Fruit fly (Drosophila melanogaster) whole organism, embryonic: ENCODE results near the gene fliI.

Source experiments
- CG12104 ChIP-seq: fragments of 200-800 bp; sonication (Bioruptor generic); optimal IDR thresholded peaks from 3 replicates; lab custom pipeline; 2016; ENCODE audit warnings: missing biosample characterization, missing genetic modification characterization
- CG13775 ChIP-seq: fragments of 200-800 bp; sonication (Bioruptor generic); optimal IDR thresholded peaks from 3 replicates; lab custom pipeline; 2017; ENCODE audit warnings: missing biosample characterization, mild to moderate bottlenecking, missing genetic modification characterization
- CG14860 ChIP-seq: fragments of 200-800 bp; sonication (Bioruptor generic); IDR thresholded peaks from 3 replicates; pipeline ENCODE4 v1.3.6; 2022; ENCODE audit warnings: missing biosample characterization, missing genetic modification characterization; ENCODE audit not compliant: partially characterized antibody
- CG2678 ChIP-seq: fragments of 200-800 bp; sonication (Bioruptor generic); optimal IDR thresholded peaks from 3 replicates; lab custom pipeline; 2019; ENCODE audit warnings: missing biosample characterization, mild to moderate bottlenecking, missing genetic modification characterization, moderate library complexity
- MESR4 ChIP-seq: fragments of 200-800 bp; sonication (Bioruptor generic); optimal IDR thresholded peaks from 2 replicates; lab custom pipeline; 2018; ENCODE audit warnings: missing biosample characterization, mild to moderate bottlenecking, missing genetic modification characterization, moderate library complexity
- nerfin-2 ChIP-seq: fragments of 200-800 bp; sonication (Bioruptor generic); IDR thresholded peaks from 2 replicates; pipeline ENCODE4 v1.3.6; 2022; ENCODE audit warnings: missing biosample characterization, missing genetic modification characterization; ENCODE audit not compliant: partially characterized antibody
- ranshi ChIP-seq: fragments of 200-800 bp; sonication (Bioruptor generic); IDR thresholded peaks from 2 replicates; pipeline ENCODE4 v1.3.6; 2022; ENCODE audit warnings: missing biosample characterization, missing genetic modification characterization

DNA sequence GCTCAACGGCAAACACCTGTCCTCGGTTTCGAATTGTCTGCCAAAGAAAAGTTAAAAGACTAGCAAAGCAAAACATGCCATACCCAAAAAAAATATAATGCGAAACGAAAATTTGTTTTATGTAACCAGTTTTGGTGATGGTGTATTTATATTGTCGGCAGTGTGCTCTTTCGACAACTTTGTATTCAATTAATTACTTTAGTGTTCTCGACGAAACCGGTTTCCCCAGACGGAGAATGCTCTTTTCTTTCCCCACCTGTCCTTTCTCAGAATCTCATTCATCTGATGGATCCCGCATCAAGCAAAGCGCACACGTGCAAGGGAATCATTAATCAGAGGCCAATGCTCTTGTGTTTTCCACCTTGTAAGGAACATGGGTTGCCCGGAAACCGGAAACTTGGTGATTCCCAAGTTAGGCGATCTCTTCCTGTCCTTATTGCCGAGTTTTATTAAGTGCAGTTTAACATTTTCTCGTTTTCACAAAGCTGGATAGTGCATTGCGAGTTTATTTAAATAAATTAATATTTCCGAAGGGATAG, 38.9 kb downstream of the fliI start:
- no peak for TF ChIP-seq CG14860 (GFP tag; lab: Robert Waterston, UW)
- TF ChIP-seq CG2678, result no peak
- TF ChIP-seq CG12104 (GFP tag; lab: Kevin White, UChicago), result no peak
- TF ChIP-seq nerfin-2 (GFP tag; lab: Robert Waterston, UW), result no peak
- TF ChIP-seq ranshi (GFP tag; lab: Robert Waterston, UW), result no peak
- TF ChIP-seq MESR4 (GFP tag; lab: Kevin White, UChicago), result no peak
- no peak for TF ChIP-seq CG13775 (GFP tag; lab: Kevin White, UChicago)
